Worm (Caenorhabditis elegans): ENCODE data around the gene W07G4.2.

Gene W07G4.2

DNA sequence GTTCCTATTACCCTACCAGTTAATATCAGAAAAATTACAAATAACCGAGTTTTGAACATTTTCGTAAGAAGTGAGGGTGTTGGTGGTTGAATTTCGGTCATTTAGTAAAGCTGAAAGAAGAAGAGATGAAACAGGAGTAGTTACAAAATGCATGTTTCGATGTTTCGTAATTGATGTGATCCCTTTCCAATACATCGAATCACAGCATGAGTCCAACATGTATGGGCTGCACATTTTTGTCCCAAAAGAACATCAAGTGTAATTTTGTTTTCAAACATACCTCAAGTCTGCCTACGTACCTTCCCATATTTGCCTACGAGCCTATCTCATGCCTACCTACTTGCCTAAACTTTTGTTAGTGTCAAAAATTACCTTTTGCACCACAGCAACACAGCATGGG, at the start of gene W07G4.2:
TSS of gene W07G4.2 (minus strand) at position 101 of the 400 bp plus-strand sequence.
- no peak for TF ChIP-seq odd-2 (tag; optimal IDR thresholded peaks at IDR 0.05)
- TF ChIP-seq ceh-9 (tag; optimal IDR thresholded peaks at IDR 0.05) = no peak
- no peak for TF ChIP-seq rnt-1 (tag; optimal IDR thresholded peaks at IDR 0.05)
- no peak for TF ChIP-seq ztf-16 (tag; optimal IDR thresholded peaks at IDR 0.05)
- TF ChIP-seq unc-3 (GFP tag; conservative IDR thresholded peaks at IDR 0.05) = no peak
- TF ChIP-seq unc-3 (tag; optimal IDR thresholded peaks at IDR 0.05) = no peak
- no peak for TF ChIP-seq T23F11.4 (GFP tag; optimal IDR thresholded peaks at IDR 0.05)
- TF ChIP-seq lin-11 (tag; optimal IDR thresholded peaks at IDR 0.05) = no peak
- TF ChIP-seq syd-9 (tag; optimal IDR thresholded peaks at IDR 0.05) = no peak
- no peak for TF ChIP-seq dmd-4 (tag; optimal IDR thresholded peaks at IDR 0.05; ENCODE audit: borderline replicate concordance)
- no peak for TF ChIP-seq mec-3 (tag; optimal IDR thresholded peaks at IDR 0.05; ENCODE audit: borderline replicate concordance)
- TF ChIP-seq sox-4 (tag; optimal IDR thresholded peaks at IDR 0.05) = no peak
- no peak for TF ChIP-seq elt-2 (tag; optimal IDR thresholded peaks at IDR 0.05)
- TF ChIP-seq elt-4 (tag; optimal IDR thresholded peaks at IDR 0.05) = no peak
- TF ChIP-seq ceh-34 (tag; optimal IDR thresholded peaks at IDR 0.05) = no peak
- no peak for TF ChIP-seq C38D4.7 (GFP tag; optimal IDR thresholded peaks at IDR 0.05)
- TF ChIP-seq fkh-6 (tag; optimal IDR thresholded peaks at IDR 0.05) = no peak
- no peak for TF ChIP-seq sox-2 (GFP tag; IDR thresholded peaks at IDR 0.05)
- TF ChIP-seq pha-4 (tag; optimal IDR thresholded peaks at IDR 0.05) = no peak

- peak; percentile 55 for TF ChIP-seq tbx-2 (tag; optimal IDR thresholded peaks at IDR 0.05)
- peak; percentile 54 for TF ChIP-seq rnt-1 (tag; optimal IDR thresholded peaks at IDR 0.05)
- no peak for TF ChIP-seq lin-11 (tag; optimal IDR thresholded peaks at IDR 0.05)
- TF ChIP-seq C08G9.2 (tag; optimal IDR thresholded peaks at IDR 0.05) = peak; percentile 28
- TF ChIP-seq nfya-1 (tag; optimal IDR thresholded peaks at IDR 0.05) = peak; percentile 66
- peak; percentile 51 for TF ChIP-seq F13H6.1 (tag; optimal IDR thresholded peaks at IDR 0.05)
- no peak for TF ChIP-seq Y22D7AL.16 (tag; optimal IDR thresholded peaks at IDR 0.05)
- TF ChIP-seq lim-6 (tag; optimal IDR thresholded peaks at IDR 0.05) = no peak
- TF ChIP-seq fkh-6 (tag; optimal IDR thresholded peaks at IDR 0.05) = no peak
- TF ChIP-seq pqm-1 (tag; optimal IDR thresholded peaks at IDR 0.05) = no peak
- TF ChIP-seq ref-2 (tag; optimal IDR thresholded peaks at IDR 0.05) = peak; percentile 14
- peak; percentile 48 for TF ChIP-seq ceh-34 (tag; optimal IDR thresholded peaks at IDR 0.05)
- no peak for TF ChIP-seq T23F11.4 (GFP tag; optimal IDR thresholded peaks at IDR 0.05)
- TF ChIP-seq unc-55 (GFP tag; optimal IDR thresholded peaks at IDR 0.05) = peak; percentile 90
- TF ChIP-seq pag-3 (tag; optimal IDR thresholded peaks at IDR 0.05; ENCODE audit: borderline replicate concordance) = no peak
- no peak for TF ChIP-seq ceh-22 (tag; optimal IDR thresholded peaks at IDR 0.05)
- peak; percentile 20 for TF ChIP-seq syd-9 (tag; optimal IDR thresholded peaks at IDR 0.05)
- peak; percentile 91 for TF ChIP-seq ceh-18 (tag; optimal IDR thresholded peaks at IDR 0.05)
- TF ChIP-seq ceh-31 (tag; optimal IDR thresholded peaks at IDR 0.05) = peak; percentile 54
- no peak for TF ChIP-seq npax-4 (tag; optimal IDR thresholded peaks at IDR 0.05)
- TF ChIP-seq ceh-6 (GFP tag; optimal IDR thresholded peaks at IDR 0.05) = no peak
- peak; percentile 24 for TF ChIP-seq unc-42 (tag; optimal IDR thresholded peaks at IDR 0.05)
- TF ChIP-seq fax-1 (tag; optimal IDR thresholded peaks at IDR 0.05) = no peak
- peak; percentile 10 for TF ChIP-seq elt-2 (tag; optimal IDR thresholded peaks at IDR 0.05)
- TF ChIP-seq ceh-14 (tag; optimal IDR thresholded peaks at IDR 0.05) = peak; percentile 6
- no peak for TF ChIP-seq dmd-4 (tag; optimal IDR thresholded peaks at IDR 0.05; ENCODE audit: borderline replicate concordance)
- TF ChIP-seq nhr-232 (tag; optimal IDR thresholded peaks at IDR 0.05) = no peak
Observed at ce11 chrV:13085917-13086552, 49.7 kb upstream of the W07G4.2 start.

ce11 chrV:13085227-13085640, 48.9 kb upstream of the W07G4.2 start:
- TF ChIP-seq ceh-45 (GFP tag; IDR thresholded peaks at IDR 0.05) (no peak), elt-2 (tag; optimal IDR thresholded peaks at IDR 0.05) (peak; percentile 39)
